Fruit fly (Drosophila melanogaster): ENCODE data around the gene CG31642.

CG31642 gene

DNA sequence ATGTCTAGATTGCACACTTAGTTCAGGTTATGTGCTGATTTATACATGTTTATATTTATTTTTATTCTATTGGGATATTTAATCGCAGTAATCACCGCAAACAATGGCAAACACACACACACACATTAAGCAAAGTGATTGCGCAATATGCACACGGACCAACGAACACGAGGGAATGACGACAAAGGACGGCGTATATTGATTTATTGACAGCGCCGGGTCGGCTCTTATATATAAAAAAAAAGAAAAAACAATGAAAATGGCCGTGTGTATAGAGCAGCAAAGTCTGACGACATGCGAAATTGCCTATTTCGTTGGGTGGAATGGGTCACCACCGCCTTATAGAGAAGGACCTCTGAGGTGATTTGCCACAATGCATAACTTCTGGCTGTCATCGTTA is 7.5 kb upstream of the CG31642 start:
- TF ChIP-seq eyg (GFP tag; optimal IDR thresholded peaks at IDR 0.05) (no peak), onecut (GFP tag; IDR thresholded peaks at IDR 0.05) (peak; percentile 89), abd-A (tag; optimal IDR thresholded peaks at IDR 0.05) (peak; percentile 33)

DNA sequence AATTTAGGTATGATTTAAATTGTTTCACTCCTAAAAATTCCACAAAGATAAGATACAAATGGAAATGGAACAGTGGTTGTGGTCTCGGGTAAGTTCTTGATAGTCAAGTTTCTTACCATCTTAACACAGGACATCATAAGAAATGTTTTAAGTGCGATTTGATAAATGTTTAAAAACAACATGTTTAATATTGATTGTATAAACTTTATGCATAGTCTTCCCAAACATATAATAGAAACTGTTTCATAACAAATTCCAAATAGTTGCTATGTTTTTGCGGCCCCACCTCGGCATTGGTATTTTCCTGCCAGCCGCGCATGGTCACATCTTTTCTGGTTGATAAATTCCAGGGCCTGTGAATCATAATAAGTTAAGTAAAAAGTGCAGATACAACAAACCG is 6.5 kb downstream of the CG31642 start, which contains the start of gene Arpc4:
Gene Arpc4, plus strand, starts transcription at position 318 of the 400 bp plus-strand sequence.
- TF ChIP-seq fu2 (GFP tag; optimal IDR thresholded peaks at IDR 0.05) (peak; percentile 50), CG1603 (tag; optimal IDR thresholded peaks at IDR 0.05) (peak; percentile 79), sqz (GFP tag; optimal IDR thresholded peaks at IDR 0.05) (no peak), aop (GFP tag; IDR thresholded peaks at IDR 0.05) (no peak), Ptx1 (GFP tag; IDR thresholded peaks at IDR 0.05) (peak; percentile 80), CG17361 (GFP tag; IDR thresholded peaks at IDR 0.05) (no peak; the same call in 1 of the 3 replicates), CG30431 (GFP tag; optimal IDR thresholded peaks at IDR 0.05) (peak; percentile 3), Bteb2 (GFP tag; optimal IDR thresholded peaks at IDR 0.05) (peak; percentile 13), corto (GFP tag; optimal IDR thresholded peaks at IDR 0.05) (no peak), CG9437 (GFP tag; optimal IDR thresholded peaks at IDR 0.05) (no peak), CG2129 (GFP tag; IDR thresholded peaks at IDR 0.05; ENCODE audit: partially characterized antibody) (no peak), CG14667 (GFP tag; IDR thresholded peaks at IDR 0.05) (peak; percentile 39; the same call in 1 of the 2 replicates), Dad (GFP tag; optimal IDR thresholded peaks at IDR 0.05) (peak; percentile 7), CG7372 (GFP tag; IDR thresholded peaks at IDR 0.05) (peak; percentile 61), mam (GFP tag; optimal IDR thresholded peaks at IDR 0.05) (peak; percentile 62), Blimp-1 (GFP tag; optimal IDR thresholded peaks at IDR 0.05) (no peak), CG12942 (GFP tag; optimal IDR thresholded peaks at IDR 0.05) (peak; percentile 37), pho (GFP tag; optimal IDR thresholded peaks at IDR 0.05) (peak; percentile 52), CG43689 (GFP tag; IDR thresholded peaks at IDR 0.05) (no peak), Fer1 (GFP tag; optimal IDR thresholded peaks at IDR 0.05) (no peak), bcd (GFP tag; optimal IDR thresholded peaks at IDR 0.05) (no peak), CG15696 (tag; optimal IDR thresholded peaks at IDR 0.05) (peak; percentile 22), CG3407 (GFP tag; optimal IDR thresholded peaks at IDR 0.05) (no peak), yki (optimal IDR thresholded peaks at IDR 0.05) (no peak), CG7357 (GFP tag; IDR thresholded peaks at IDR 0.05) (no peak), CG17385 (GFP tag; optimal IDR thresholded peaks at IDR 0.05) (peak; percentile 4), esg (GFP tag; conservative IDR thresholded peaks at IDR 0.05) (peak; percentile 36; the same call in 1 of the 2 replicates), Hsf (GFP tag; optimal IDR thresholded peaks at IDR 0.05) (peak; percentile 36), tx (GFP tag; optimal IDR thresholded peaks at IDR 0.05) (peak; percentile 42), CG13894 (tag; optimal IDR thresholded peaks at IDR 0.05) (no peak), CG11696 (GFP tag; IDR thresholded peaks at IDR 0.05) (no peak), Xbp1 (GFP tag; optimal IDR thresholded peaks at IDR 0.05) (peak; percentile 62), CG32772 (GFP tag; IDR thresholded peaks at IDR 0.05) (peak; percentile 49), CG17829 (tag; optimal IDR thresholded peaks at IDR 0.05) (peak; percentile 57), ATbp (GFP tag; optimal IDR thresholded peaks at IDR 0.05) (no peak), Sox102F (GFP tag; optimal IDR thresholded peaks at IDR 0.05) (no peak), CG34224 (GFP tag; IDR thresholded peaks at IDR 0.05; ENCODE audit: partially characterized antibody) (no peak), sc (optimal IDR thresholded peaks at IDR 0.05) (no peak), sc (GFP tag; optimal IDR thresholded peaks at IDR 0.05) (no peak), CG14050 (GFP tag; IDR thresholded peaks at IDR 0.05) (peak; percentile 67; the same call in 2 of the 3 replicates), Drgx (GFP tag; IDR thresholded peaks at IDR 0.05) (no peak), CG17802 (tag; optimal IDR thresholded peaks at IDR 0.05) (no peak), CG7556 (GFP tag; optimal IDR thresholded peaks at IDR 0.05) (peak; percentile 30), repo (GFP tag; optimal IDR thresholded peaks at IDR 0.05) (peak; percentile 19), NC2α (GFP tag; optimal IDR thresholded peaks at IDR 0.05) (no peak), vvl (GFP tag; IDR thresholded peaks at IDR 0.05) (peak; percentile 91), Opbp (GFP tag; IDR thresholded peaks at IDR 0.05; ENCODE audit: partially characterized antibody) (no peak), Lim3 (GFP tag; IDR thresholded peaks at IDR 0.05) (no peak)

Measured in whole organism, embryonic.